Worm (Caenorhabditis elegans) whole organism, L2 larva: ENCODE results near the gene srx-16.

Source experiments
- aly-2 ChIP-seq: fragments of 150-350 bp; optimal IDR thresholded peaks from 2 replicates; lab custom pipeline; 2014; ENCODE audit warnings: missing biosample characterization, missing genetic modification characterization
- ceh-82 ChIP-seq: fragments of 150-350 bp; optimal IDR thresholded peaks from 2 replicates; lab custom pipeline; 2014; ENCODE audit warnings: missing biosample characterization, missing genetic modification characterization
- lin-11 ChIP-seq: fragments of 150-350 bp; sonication (generic microtip); optimal IDR thresholded peaks from 2 replicates; lab custom pipeline; 2014; ENCODE audit warnings: missing biosample characterization, missing genetic modification characterization, inconsistent platforms, mixed read lengths
- nhr-10 ChIP-seq: sonication (generic microtip); optimal IDR thresholded peaks from 2 replicates; lab custom pipeline; 2017; ENCODE audit warnings: missing biosample characterization, missing genetic modification characterization
- nhr-129 ChIP-seq: fragments of 150-350 bp; optimal IDR thresholded peaks from 2 replicates; lab custom pipeline; 2014; ENCODE audit warnings: missing biosample characterization, missing genetic modification characterization
- nhr-21 ChIP-seq: fragments of 150-350 bp; optimal IDR thresholded peaks from 2 replicates; lab custom pipeline; 2014; ENCODE audit warnings: missing biosample characterization, missing genetic modification characterization
- nhr-25 ChIP-seq: fragments of 150-350 bp; sonication (generic microtip); optimal IDR thresholded peaks from 3 replicates; lab custom pipeline; 2014; ENCODE audit warnings: missing biosample characterization, missing genetic modification characterization
- sem-4 ChIP-seq: fragments of 150-350 bp; optimal IDR thresholded peaks from 2 replicates; lab custom pipeline; 2014; ENCODE audit warnings: missing biosample characterization, missing genetic modification reagents, missing genetic modification characterization
- ztf-4 ChIP-seq: fragments of 150-350 bp; optimal IDR thresholded peaks from 2 replicates; lab custom pipeline; 2014; ENCODE audit warnings: missing biosample characterization, missing genetic modification characterization

DNA sequence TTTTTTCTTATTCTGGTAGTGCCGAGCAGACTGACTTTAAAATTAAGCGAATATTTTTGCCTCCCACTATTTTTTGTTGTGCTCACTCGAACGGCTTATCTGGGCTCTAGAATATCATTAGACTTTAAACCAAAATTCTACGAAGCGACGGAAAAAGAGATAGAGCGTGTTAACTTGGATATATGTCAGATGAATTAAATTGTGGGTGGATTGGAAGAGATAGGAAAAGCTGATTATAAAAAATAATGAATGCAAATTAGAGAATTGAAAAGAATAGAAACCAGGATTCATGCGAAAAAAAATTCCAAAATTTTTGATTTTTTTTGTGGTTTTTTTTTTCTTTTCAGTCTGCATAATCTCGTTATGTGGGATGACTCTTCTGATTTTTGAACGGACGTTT, 45.6 kb downstream of the srx-16 start, which contains the start of gene F20A1.4:
- TF ChIP-seq nhr-25 (tag; lab: Kevin White, UChicago), result no peak
- no peak for TF ChIP-seq nhr-10
- TF ChIP-seq ceh-82 (tag; lab: Kevin White, UChicago), result no peak
- no peak for TF ChIP-seq nhr-129 (tag; lab: Kevin White, UChicago)
- no peak for TF ChIP-seq sem-4
- TF ChIP-seq lin-11 (tag; lab: Kevin White, UChicago), result no peak
- no peak for TF ChIP-seq aly-2
- no peak for TF ChIP-seq nhr-21 (tag; lab: Kevin White, UChicago)
- TF ChIP-seq ztf-4 (tag; lab: Kevin White, UChicago), result no peak
